Worm (Caenorhabditis elegans): Measurements from ENCODE around the gene W03C9.5.

W03C9.5 gene

DNA sequence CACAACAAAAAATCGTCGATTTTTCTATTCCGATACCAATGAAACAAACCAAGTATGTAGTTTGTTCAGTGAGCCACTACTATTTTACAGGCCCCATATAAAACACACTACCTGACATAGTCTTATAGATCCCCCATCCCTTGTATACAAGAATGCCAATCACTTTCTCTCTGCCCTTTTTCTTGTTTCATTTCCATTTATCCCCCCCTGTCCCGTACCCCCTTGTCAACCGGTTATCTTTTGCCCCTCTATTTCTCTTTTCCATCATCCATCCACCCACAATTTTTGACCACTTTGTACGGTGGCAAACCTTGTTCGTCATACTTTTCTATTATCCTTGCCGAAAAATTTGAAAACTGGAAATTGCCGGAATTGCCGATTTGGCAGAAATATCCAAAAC, 14.4 kb downstream of the W03C9.5 start:
- no peak for TF ChIP-seq fkh-4 (tag; optimal IDR thresholded peaks at IDR 0.05; ENCODE audit: borderline replicate concordance)
- TF ChIP-seq mep-1 (tag; optimal IDR thresholded peaks at IDR 0.05), result no peak
- TF ChIP-seq lin-14 (GFP tag; optimal IDR thresholded peaks at IDR 0.05), result no peak
- TF ChIP-seq nhr-47 (tag; optimal IDR thresholded peaks at IDR 0.05), result no peak
- TF ChIP-seq pag-3 (tag; optimal IDR thresholded peaks at IDR 0.05; ENCODE audit: borderline replicate concordance, insufficient read depth), result peak; percentile 5
- TF ChIP-seq efl-1 (optimal IDR thresholded peaks at IDR 0.05), result no peak
- TF ChIP-seq efl-1 (GFP tag; optimal IDR thresholded peaks at IDR 0.05 in 1 of 2), result peak in 1 of 2 experiments; percentile 78
- TF ChIP-seq nhr-237 (tag; optimal IDR thresholded peaks at IDR 0.05), result no peak
- no peak for TF ChIP-seq ceh-90 (tag; optimal IDR thresholded peaks at IDR 0.05)
- TF ChIP-seq ceh-8 (GFP tag; optimal IDR thresholded peaks at IDR 0.05), result no peak
- TF ChIP-seq nhr-12 (tag; optimal IDR thresholded peaks at IDR 0.05), result no peak
- no peak for TF ChIP-seq unc-30 (tag; optimal IDR thresholded peaks at IDR 0.05)
- TF ChIP-seq elt-3 (tag; optimal IDR thresholded peaks at IDR 0.05), result peak in 1 of 6 experiments; percentile 6
- TF ChIP-seq blmp-1 (tag; optimal IDR thresholded peaks at IDR 0.05), result peak; percentile 90
- no peak for TF ChIP-seq nhr-77 (tag; optimal IDR thresholded peaks at IDR 0.05)

DNA sequence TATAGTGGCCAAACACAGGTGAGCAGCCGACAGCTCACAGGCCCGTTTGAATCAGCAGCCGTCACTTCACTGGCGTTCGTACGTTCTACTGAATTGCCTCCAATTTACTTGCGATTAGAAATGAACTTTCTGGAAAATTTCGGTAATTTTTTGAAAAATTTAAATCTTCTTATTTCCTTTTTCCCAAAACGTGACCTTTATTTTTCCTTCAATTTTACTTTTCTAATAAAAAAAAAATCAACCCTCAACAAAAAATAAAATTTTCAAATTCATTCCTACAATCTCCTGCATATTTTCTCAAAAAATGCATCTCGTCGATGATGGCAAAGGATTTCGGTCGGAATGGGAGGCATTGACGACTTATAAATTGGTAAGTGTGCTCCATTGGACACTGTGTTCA, 18.9 kb downstream of the W03C9.5 start, which contains the start of gene W03C9.8:
TSS of gene W03C9.8 (plus strand) at position 301 of the 400 bp plus-strand sequence.
- TF ChIP-seq blmp-1 (tag; optimal IDR thresholded peaks at IDR 0.05) (no peak), fkh-10 (GFP tag; optimal IDR thresholded peaks at IDR 0.05) (no peak), ceh-90 (tag; optimal IDR thresholded peaks at IDR 0.05) (no peak)

DNA sequence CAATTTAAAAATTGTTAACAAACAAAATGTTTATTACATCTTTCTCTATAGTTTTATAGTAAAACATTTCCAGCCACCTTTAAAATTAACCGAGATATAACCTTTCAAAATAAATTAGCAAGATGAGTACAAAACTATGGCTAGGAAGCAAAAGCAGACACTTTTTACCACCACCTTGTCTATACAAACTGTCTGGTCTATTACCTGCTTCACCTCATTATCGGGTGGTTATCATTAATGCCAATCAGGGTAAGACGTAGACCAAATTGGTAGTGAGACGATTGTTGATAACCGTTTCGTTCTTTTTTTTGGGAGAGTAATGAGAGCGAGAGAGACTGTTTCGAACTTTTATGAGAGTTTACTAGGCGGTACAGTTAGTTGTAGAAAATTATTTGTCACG, 31.0 kb downstream of the W03C9.5 start:
- TF ChIP-seq aha-1 (tag; optimal IDR thresholded peaks at IDR 0.05) (no peak), efl-1 (optimal IDR thresholded peaks at IDR 0.05) (no peak), efl-1 (GFP tag; optimal IDR thresholded peaks at IDR 0.05 in 1 of 2) (peak in 1 of 2 experiments; percentile 66)

DNA sequence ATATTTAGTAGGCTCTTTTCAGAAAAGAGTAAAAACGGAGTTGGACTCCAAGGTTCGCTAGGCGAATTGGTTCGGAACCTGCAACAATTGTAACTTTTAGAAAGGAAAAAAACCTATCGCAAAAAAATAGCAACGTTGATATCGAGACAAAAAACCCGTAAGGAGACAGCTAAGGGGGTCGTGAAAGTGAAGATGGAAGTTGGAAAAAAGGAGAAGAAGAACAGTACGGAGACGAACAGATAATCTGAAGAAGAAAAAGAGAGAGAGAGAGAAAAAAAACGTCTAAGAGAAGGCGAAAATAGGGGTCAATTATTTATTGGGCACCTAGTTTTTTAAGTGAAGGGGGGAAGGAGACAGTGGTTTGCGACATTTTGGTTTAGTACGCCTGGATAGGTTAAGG, 32.1 kb downstream of the W03C9.5 start, which contains the start of gene lin-29:
TSS of gene lin-29 (minus strand) at position 78 of the 400 bp plus-strand sequence.
- peak; percentile 73 for TF ChIP-seq blmp-1 (tag; optimal IDR thresholded peaks at IDR 0.05)
- no peak for TF ChIP-seq C34B4.2 (tag; optimal IDR thresholded peaks at IDR 0.05)
- TF ChIP-seq unc-130 (tag; optimal IDR thresholded peaks at IDR 0.05), result no peak

DNA sequence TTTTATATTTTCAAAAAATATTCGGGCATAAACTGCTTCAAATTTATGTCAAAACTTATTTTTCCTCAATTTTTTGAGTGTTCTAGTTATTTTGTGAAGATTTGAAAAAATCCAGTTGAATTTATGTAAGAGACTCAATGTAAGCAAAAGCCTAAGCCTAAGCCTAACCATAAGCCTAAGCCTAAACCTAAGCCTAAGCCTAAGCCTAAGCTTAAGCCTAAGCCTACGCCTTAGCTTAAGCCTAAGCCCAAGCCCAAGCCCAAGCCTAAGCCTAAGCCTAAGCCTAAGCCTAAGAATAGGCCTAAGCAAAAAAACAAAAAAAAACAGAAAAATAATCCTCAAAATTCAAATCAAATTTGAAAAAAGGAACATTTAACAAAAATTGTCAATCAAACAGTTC, 37.2 kb downstream of the W03C9.5 start:
- no peak for TF ChIP-seq skn-1 (tag; optimal IDR thresholded peaks at IDR 0.05)
- TF ChIP-seq ama-1 (optimal IDR thresholded peaks at IDR 0.05), result no peak
- TF ChIP-seq egl-13 (tag; optimal IDR thresholded peaks at IDR 0.05), result no peak
- no peak for TF ChIP-seq nhr-19 (GFP tag; conservative IDR thresholded peaks at IDR 0.05)
- no peak for TF ChIP-seq xbp-1 (tag; optimal IDR thresholded peaks at IDR 0.05)
- TF ChIP-seq nhr-20 (tag; optimal IDR thresholded peaks at IDR 0.05), result no peak
- TF ChIP-seq aly-2 (tag; optimal IDR thresholded peaks at IDR 0.05), result no peak
- TF ChIP-seq nhr-11 (tag; optimal IDR thresholded peaks at IDR 0.05), result no peak
- no peak for TF ChIP-seq alr-1 (tag; optimal IDR thresholded peaks at IDR 0.05; ENCODE audit: borderline replicate concordance)
- no peak for TF ChIP-seq sup-37 (GFP tag; optimal IDR thresholded peaks at IDR 0.05)
- no peak for TF ChIP-seq elt-2 (tag; optimal IDR thresholded peaks at IDR 0.05)
- no peak for TF ChIP-seq grh-1 (GFP tag; IDR thresholded peaks at IDR 0.05)
- no peak for TF ChIP-seq unc-62 (GFP tag; optimal IDR thresholded peaks at IDR 0.05)
- no peak for TF ChIP-seq C34B4.2 (tag; optimal IDR thresholded peaks at IDR 0.05)

DNA sequence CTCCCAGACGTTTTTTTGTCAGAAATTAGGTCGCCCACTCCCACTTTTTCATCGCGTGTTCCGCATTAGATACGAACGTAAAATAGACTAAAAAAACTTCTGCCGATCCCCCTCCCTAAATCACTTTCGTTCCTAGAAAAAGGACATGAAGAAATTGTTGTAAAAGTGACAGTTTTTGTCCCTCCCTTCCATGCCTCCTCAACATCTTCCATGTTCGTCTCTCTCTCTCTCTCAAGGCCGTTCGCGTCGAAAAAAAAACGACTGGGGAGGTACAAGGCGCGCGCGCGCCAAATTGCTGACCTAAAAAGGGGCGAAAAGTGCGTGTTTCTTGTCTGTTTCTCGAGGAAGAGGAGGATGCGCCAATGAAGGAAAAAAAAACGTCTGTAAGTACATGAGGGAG, 38.6 kb downstream of the W03C9.5 start:
- TF ChIP-seq unc-86 (tag; optimal IDR thresholded peaks at IDR 0.05), result no peak
- TF ChIP-seq tlp-1 (tag; optimal IDR thresholded peaks at IDR 0.05), result no peak
- TF ChIP-seq snu-23 (GFP tag; optimal IDR thresholded peaks at IDR 0.05), result no peak
- TF ChIP-seq lin-13 (GFP tag; optimal IDR thresholded peaks at IDR 0.05), result no peak
- TF ChIP-seq nhr-47 (tag; optimal IDR thresholded peaks at IDR 0.05), result no peak
- no peak for TF ChIP-seq mdl-1 (tag; optimal IDR thresholded peaks at IDR 0.05)
- no peak for TF ChIP-seq hlh-17 (GFP tag; optimal IDR thresholded peaks at IDR 0.05; ENCODE audit: borderline replicate concordance)
- no peak for TF ChIP-seq lin-35 (GFP tag; optimal IDR thresholded peaks at IDR 0.05)
- TF ChIP-seq lin-15B (tag; optimal IDR thresholded peaks at IDR 0.05), result no peak
- TF ChIP-seq ceh-82 (tag; optimal IDR thresholded peaks at IDR 0.05), result no peak
- TF ChIP-seq nhr-85 (tag), result no peak
- no peak for TF ChIP-seq zag-1 (tag; optimal IDR thresholded peaks at IDR 0.05)
- TF ChIP-seq hlh-4 (tag; optimal IDR thresholded peaks at IDR 0.05), result no peak
- TF ChIP-seq dpl-1 (GFP tag; optimal IDR thresholded peaks at IDR 0.05), result no peak
- TF ChIP-seq efl-1 (optimal IDR thresholded peaks at IDR 0.05), result no peak
- TF ChIP-seq efl-1 (GFP tag; optimal IDR thresholded peaks at IDR 0.05 in 1 of 2), result peak in 1 of 2 experiments; percentile 65
- peak; percentile 26 for TF ChIP-seq lin-14 (GFP tag; optimal IDR thresholded peaks at IDR 0.05)

Data from whole organism, L1 larva.